Worm (Caenorhabditis elegans) whole organism, L4 larva: ENCODE measurements around the gene gly-7.

ENCODE experiments used
- Y48G9A.11 ChIP-seq: fragments of 200-800 bp; sonication (Bioruptor generic); IDR thresholded peaks from 2 replicates; pipeline ENCODE4 v1.3.6; 2022; ENCODE audit warnings: missing genetic modification reagents, missing genetic modification characterization, missing compliant biosample characterization
- cey-2 ChIP-seq: sonication (generic microtip); optimal IDR thresholded peaks from 3 replicates; lab custom pipeline; 2017; ENCODE audit warnings: missing genetic modification characterization, mild to moderate bottlenecking, missing compliant biosample characterization, antibody characterized with exemption, borderline replicate concordance; ENCODE audit not compliant: insufficient read depth
- daf-8 ChIP-seq: fragments of 200-800 bp; sonication (Bioruptor generic); IDR thresholded peaks from 2 replicates; pipeline ENCODE4 v1.3.6; 2022; ENCODE audit warnings: missing genetic modification characterization, missing compliant biosample characterization
- fos-1 ChIP-seq: fragments of 150-350 bp; optimal IDR thresholded peaks from 2 replicates; lab custom pipeline; 2014; ENCODE audit warnings: missing biosample characterization, missing genetic modification characterization
- hlh-11 ChIP-seq: fragments of 200-800 bp; sonication (Bioruptor generic); optimal IDR thresholded peaks from 2 replicates; lab custom pipeline; 2018; ENCODE audit warnings: mild to moderate bottlenecking, missing genetic modification characterization, missing compliant biosample characterization
- lin-13 ChIP-seq: fragments of 150-350 bp; optimal IDR thresholded peaks from 2 replicates; lab custom pipeline; 2014; ENCODE audit warnings: missing biosample characterization, missing genetic modification reagents, missing genetic modification characterization
- lin-15B ChIP-seq: fragments of 150-350 bp; sonication (generic microtip); optimal IDR thresholded peaks from 3 replicates; lab custom pipeline; 2014; ENCODE audit warnings: missing biosample characterization, missing genetic modification characterization
- nhr-111 ChIP-seq: fragments of 200-800 bp; sonication (Bioruptor generic); optimal IDR thresholded peaks from 2 replicates; lab custom pipeline; 2018; ENCODE audit warnings: mild to moderate bottlenecking, missing genetic modification characterization, missing compliant biosample characterization
- rbr-2 ChIP-seq: sonication (generic microtip); optimal IDR thresholded peaks from 2 replicates; lab custom pipeline; 2016; ENCODE audit warnings: missing genotype, missing genetic modification characterization, missing compliant biosample characterization

DNA sequence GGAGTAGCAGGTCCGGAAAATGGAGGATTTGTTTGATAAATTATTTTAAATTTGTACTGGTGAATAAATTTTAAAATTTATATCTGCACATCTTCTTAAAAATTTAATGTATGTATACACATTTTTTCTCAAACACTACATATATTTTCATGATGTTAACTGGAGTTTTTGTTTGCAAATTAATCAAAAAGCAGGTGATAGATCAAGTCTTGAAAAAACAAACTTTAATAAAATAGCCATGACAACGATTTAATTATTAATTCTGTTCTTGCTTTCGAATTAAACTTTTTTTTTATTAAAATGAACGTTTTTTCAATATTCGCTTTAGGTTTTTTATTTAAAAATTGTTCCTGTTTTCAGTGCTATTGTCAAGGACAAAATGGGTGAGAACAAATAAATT is 26.9 kb downstream of the gly-7 start, which contains the start of gene F36H9.1:
- TF ChIP-seq fos-1 (tag; lab: Kevin White, UChicago) (no peak), Y48G9A.11 (GFP tag; lab: Robert Waterston, UW) (no peak), cey-2 (tag; lab: Kevin White, UChicago) (no peak), nhr-111 (GFP tag; lab: Kevin White, UChicago) (no peak), lin-13 (GFP tag; lab: Kevin White, UChicago) (no peak), hlh-11 (tag; lab: Kevin White, UChicago) (no peak), daf-8 (no peak), lin-15B (tag; lab: Kevin White, UChicago) (no peak), rbr-2 (tag; lab: Kevin White, UChicago) (no peak)
